Fruit fly (Drosophila melanogaster) whole organism, embryonic: ENCODE results near the gene Ent3.

ENCODE experiments used
- Adf1 ChIP-seq: fragments of 200-800 bp; sonication (Bioruptor generic); IDR thresholded peaks from 2 replicates; pipeline ENCODE4 v1.3.6; 2022; ENCODE audit warnings: missing biosample characterization, missing genetic modification characterization
- Atf6 ChIP-seq: fragments of 200-800 bp; sonication (Bioruptor generic); IDR thresholded peaks from 2 replicates; pipeline ENCODE4 v1.3.6; 2022; ENCODE audit warnings: missing biosample characterization, missing genetic modification characterization
- BEAF-32 ChIP-seq: fragments of 200-800 bp; sonication (Bioruptor generic); optimal IDR thresholded peaks from 3 replicates; lab custom pipeline; 2017; ENCODE audit warnings: missing biosample characterization, missing genetic modification characterization, mild to moderate bottlenecking, moderate library complexity, missing genetic modification reagents
- BtbVII ChIP-seq: fragments of 200-800 bp; sonication (Bioruptor generic); optimal IDR thresholded peaks from 3 replicates; lab custom pipeline; 2017; ENCODE audit warnings: missing biosample characterization, mild to moderate bottlenecking, missing genetic modification characterization
- CG10147 ChIP-seq: fragments of 200-800 bp; sonication (Bioruptor generic); optimal IDR thresholded peaks from 2 replicates; lab custom pipeline; 2019; ENCODE audit warnings: missing biosample characterization, mild to moderate bottlenecking, missing genetic modification characterization, moderate library complexity
- CG1024 ChIP-seq: fragments of 200-800 bp; sonication (Bioruptor generic); IDR thresholded peaks from 2 replicates; pipeline ENCODE4 v1.3.6; 2022; ENCODE audit warnings: missing biosample characterization, missing genetic modification characterization
- CG11398 ChIP-seq: fragments of 200-800 bp; sonication (Bioruptor generic); optimal IDR thresholded peaks from 2 replicates; lab custom pipeline; 2016; ENCODE audit warnings: missing biosample characterization, missing genetic modification characterization
- CG12391 ChIP-seq: fragments of 200-800 bp; sonication (Bioruptor generic); optimal IDR thresholded peaks from 3 replicates; lab custom pipeline; 2018; ENCODE audit warnings: missing biosample characterization, mild to moderate bottlenecking, missing genetic modification characterization, moderate library complexity
- CG13894 ChIP-seq: fragments of 200-800 bp; sonication (Bioruptor generic); optimal IDR thresholded peaks from 3 replicates; lab custom pipeline; 2018; ENCODE audit warnings: missing biosample characterization, mild to moderate bottlenecking, missing genetic modification characterization, moderate library complexity
- CG14965 ChIP-seq: fragments of 200-800 bp; sonication (Bioruptor generic); optimal IDR thresholded peaks from 2 replicates; lab custom pipeline; 2016; ENCODE audit warnings: missing biosample characterization, missing genetic modification characterization, borderline replicate concordance
- CG1603 ChIP-seq: fragments of 200-800 bp; sonication (Bioruptor generic); optimal IDR thresholded peaks from 2 replicates; lab custom pipeline; 2019; ENCODE audit warnings: missing biosample characterization, mild to moderate bottlenecking, missing genetic modification characterization, moderate library complexity
- CG18599 ChIP-seq: fragments of 200-800 bp; sonication (Bioruptor generic); optimal IDR thresholded peaks from 3 replicates; lab custom pipeline; 2017; ENCODE audit warnings: missing biosample characterization, missing genetic modification characterization, mild to moderate bottlenecking, moderate library complexity, missing genetic modification reagents
- CG2678 ChIP-seq: fragments of 200-800 bp; sonication (Bioruptor generic); optimal IDR thresholded peaks from 3 replicates; lab custom pipeline; 2019; ENCODE audit warnings: missing biosample characterization, mild to moderate bottlenecking, missing genetic modification characterization, moderate library complexity
- CG3995 ChIP-seq: fragments of 200-800 bp; sonication (Bioruptor generic); optimal IDR thresholded peaks from 3 replicates; lab custom pipeline; 2016; ENCODE audit warnings: missing biosample characterization, missing genetic modification characterization
- CG4282 ChIP-seq: fragments of 200-800 bp; sonication (Bioruptor generic); optimal IDR thresholded peaks from 2 replicates; lab custom pipeline; 2016; ENCODE audit warnings: missing biosample characterization, missing genetic modification characterization
- CG4360 ChIP-seq: fragments of 200-800 bp; sonication (Bioruptor generic); IDR thresholded peaks from 2 replicates; pipeline ENCODE4 v1.3.6; 2022; ENCODE audit warnings: missing biosample characterization, missing genetic modification characterization
- CG4854 ChIP-seq: fragments of 200-800 bp; sonication (Bioruptor generic); optimal IDR thresholded peaks from 2 replicates; lab custom pipeline; 2016; ENCODE audit warnings: missing biosample characterization, missing genetic modification characterization, inconsistent platforms
- CG6813 ChIP-seq: fragments of 200-800 bp; sonication (Bioruptor generic); optimal IDR thresholded peaks from 2 replicates; lab custom pipeline; 2017; ENCODE audit warnings: missing biosample characterization, missing genetic modification characterization, mild to moderate bottlenecking, moderate library complexity, missing genetic modification reagents
- CG8944 ChIP-seq: fragments of 200-800 bp; sonication (Bioruptor generic); optimal IDR thresholded peaks from 3 replicates; lab custom pipeline; 2016; ENCODE audit warnings: missing biosample characterization, missing genetic modification characterization
- CG9817 ChIP-seq: fragments of 200-800 bp; sonication (Bioruptor generic); optimal IDR thresholded peaks from 2 replicates; lab custom pipeline; 2018; ENCODE audit warnings: missing biosample characterization, mild to moderate bottlenecking, missing genetic modification characterization, moderate library complexity
- Dip2 ChIP-seq: fragments of 200-800 bp; sonication (Bioruptor generic); IDR thresholded peaks from 2 replicates; pipeline ENCODE4 v1.3.6; 2022; ENCODE audit warnings: missing biosample characterization, missing genetic modification characterization
- Gsc ChIP-seq: fragments of 200-800 bp; sonication (Bioruptor generic); IDR thresholded peaks from 2 replicates; pipeline ENCODE4 v1.3.6; 2022; ENCODE audit warnings: missing biosample characterization, missing genetic modification characterization
- Hmr ChIP-seq: fragments of 200-800 bp; sonication (Bioruptor generic); optimal IDR thresholded peaks from 3 replicates; lab custom pipeline; 2017; ENCODE audit warnings: mild to moderate bottlenecking, missing biosample characterization, missing genetic modification reagents, missing genetic modification characterization
- Lim3 ChIP-seq: fragments of 200-800 bp; sonication (Bioruptor generic); IDR thresholded peaks from 2 replicates; pipeline ENCODE4 v1.3.6; 2022; ENCODE audit warnings: missing biosample characterization, missing genetic modification characterization
- NC2α ChIP-seq: fragments of 200-800 bp; sonication (Bioruptor generic); optimal IDR thresholded peaks from 2 replicates; lab custom pipeline; 2016; ENCODE audit warnings: missing biosample characterization, missing genetic modification characterization
- Pdp1 ChIP-seq, 2 experiments: fragments of 200-800 bp; sonication (Bioruptor generic); optimal IDR thresholded peaks; 3 replicates each; lab custom pipeline; 2016; ENCODE audit warnings: missing biosample characterization in 2 of 2, missing genetic modification characterization in 2 of 2, mild to moderate bottlenecking in 1 of 2, moderate library complexity in 1 of 2
- Poxn ChIP-seq: fragments of 200-800 bp; sonication (Bioruptor generic); IDR thresholded peaks from 2 replicates; pipeline ENCODE4 v1.3.6; 2022; ENCODE audit warnings: missing biosample characterization, missing genetic modification characterization
- Rfx ChIP-seq: fragments of 200-800 bp; sonication (Bioruptor generic); IDR thresholded peaks from 2 replicates; pipeline ENCODE4 v1.3.6; 2022; ENCODE audit warnings: missing biosample characterization, missing genetic modification characterization
- Xrp1 ChIP-seq: fragments of 200-800 bp; sonication (Bioruptor generic); IDR thresholded peaks from 2 replicates; pipeline ENCODE4 v1.3.6; 2022; ENCODE audit warnings: missing biosample characterization, missing genetic modification characterization
- YL-1 ChIP-seq: fragments of 200-800 bp; sonication (Bioruptor generic); optimal IDR thresholded peaks from 3 replicates; lab custom pipeline; 2017; ENCODE audit warnings: missing biosample characterization, mild to moderate bottlenecking, missing genetic modification characterization
- abd-A ChIP-seq: fragments of 200-800 bp; sonication (Bioruptor generic); optimal IDR thresholded peaks from 3 replicates; lab custom pipeline; 2019; ENCODE audit warnings: missing biosample characterization, mild to moderate bottlenecking, missing genetic modification characterization, moderate library complexity
- bab2 ChIP-seq: fragments of 200-800 bp; sonication (Bioruptor generic); optimal IDR thresholded peaks from 2 replicates; lab custom pipeline; 2016; ENCODE audit warnings: missing biosample characterization, missing genetic modification characterization
- br ChIP-seq: fragments of >200 bp; optimal IDR thresholded peaks from 2 replicates; lab custom pipeline; 2017
- chm ChIP-seq: fragments of 200-800 bp; sonication (Bioruptor generic); IDR thresholded peaks from 2 replicates; pipeline ENCODE4 v1.3.6; 2022; ENCODE audit warnings: missing biosample characterization, missing genetic modification characterization
- ci ChIP-seq: fragments of 200-800 bp; sonication (Bioruptor generic); IDR thresholded peaks from 3 replicates; pipeline ENCODE4 v1.3.6; 2022; ENCODE audit warnings: missing biosample characterization, missing genetic modification characterization
- crol ChIP-seq: fragments of 200-800 bp; sonication (Bioruptor generic); IDR thresholded peaks from 2 replicates; pipeline ENCODE4 v1.3.6; 2022; ENCODE audit warnings: missing biosample characterization, missing genetic modification characterization
- ftz-f1 ChIP-seq: fragments of 200-800 bp; sonication (Bioruptor generic); optimal IDR thresholded peaks from 2 replicates; lab custom pipeline; 2016; ENCODE audit warnings: missing biosample characterization, missing genetic modification characterization
- gcm ChIP-seq: fragments of 200-800 bp; sonication (Bioruptor generic); optimal IDR thresholded peaks from 2 replicates; lab custom pipeline; 2019; ENCODE audit warnings: missing biosample characterization, mild to moderate bottlenecking, missing genetic modification characterization, moderate library complexity
- kay ChIP-seq: fragments of 200-800 bp; sonication (Bioruptor generic); optimal IDR thresholded peaks from 2 replicates; lab custom pipeline; 2016; ENCODE audit warnings: missing biosample characterization, missing genetic modification characterization
- mirr ChIP-seq: fragments of 200-800 bp; sonication (Bioruptor generic); optimal IDR thresholded peaks from 3 replicates; lab custom pipeline; 2018; ENCODE audit warnings: missing biosample characterization, mild to moderate bottlenecking, missing genetic modification characterization
- oc ChIP-seq: fragments of 200-800 bp; sonication (Bioruptor generic); optimal IDR thresholded peaks from 2 replicates; lab custom pipeline; 2018; ENCODE audit warnings: missing biosample characterization, mild to moderate bottlenecking, missing genetic modification characterization, moderate library complexity
- p53 ChIP-seq: fragments of 200-800 bp; sonication (Bioruptor generic); optimal IDR thresholded peaks from 2 replicates; lab custom pipeline; 2016; ENCODE audit warnings: missing biosample characterization, missing genetic modification characterization
- pan ChIP-seq, 4 experiments: fragments of >200 bp in 3 of 4; fragments of 200-800 bp in 1 of 4; sonication (Bioruptor generic) in 1 of 4; optimal IDR thresholded peaks in 3 of 4; IDR thresholded peaks in 1 of 4; 2 replicates each; pipeline versions ENCODE4 v1.3.6 to Lab custom; 2017 to 2022; ENCODE audit warnings: missing biosample characterization in 2 of 4, missing genetic modification characterization in 2 of 4, mixed read lengths in 1 of 4
- sd ChIP-seq: fragments of 200-800 bp; sonication (Bioruptor generic); optimal IDR thresholded peaks from 3 replicates; lab custom pipeline; 2018; ENCODE audit warnings: missing biosample characterization, mild to moderate bottlenecking, missing genetic modification characterization, moderate library complexity
- sens ChIP-seq: fragments of 200-800 bp; sonication (Bioruptor generic); peaks from one replicate; lab custom pipeline; 2016; ENCODE audit warnings: missing biosample characterization, missing genetic modification characterization
- slp2 ChIP-seq: fragments of 200-800 bp; sonication (Bioruptor generic); optimal IDR thresholded peaks from 2 replicates; lab custom pipeline; 2016; ENCODE audit warnings: missing biosample characterization, missing genetic modification characterization
- tio ChIP-seq: fragments of 200-800 bp; sonication (Bioruptor generic); optimal IDR thresholded peaks from 2 replicates; lab custom pipeline; 2017; ENCODE audit warnings: missing biosample characterization, missing genetic modification characterization, inconsistent platforms
- unpg ChIP-seq: fragments of 200-800 bp; sonication (Bioruptor generic); optimal IDR thresholded peaks from 3 replicates; lab custom pipeline; 2018; ENCODE audit warnings: missing biosample characterization, mild to moderate bottlenecking, missing genetic modification characterization, moderate library complexity
- yki ChIP-seq: fragments of >200 bp; optimal IDR thresholded peaks from 3 replicates; lab custom pipeline; 2018
- zfh2 ChIP-seq: fragments of 200-800 bp; sonication (Bioruptor generic); optimal IDR thresholded peaks from 2 replicates; lab custom pipeline; 2016; ENCODE audit warnings: missing biosample characterization, missing genetic modification characterization

Gene Ent3

DNA sequence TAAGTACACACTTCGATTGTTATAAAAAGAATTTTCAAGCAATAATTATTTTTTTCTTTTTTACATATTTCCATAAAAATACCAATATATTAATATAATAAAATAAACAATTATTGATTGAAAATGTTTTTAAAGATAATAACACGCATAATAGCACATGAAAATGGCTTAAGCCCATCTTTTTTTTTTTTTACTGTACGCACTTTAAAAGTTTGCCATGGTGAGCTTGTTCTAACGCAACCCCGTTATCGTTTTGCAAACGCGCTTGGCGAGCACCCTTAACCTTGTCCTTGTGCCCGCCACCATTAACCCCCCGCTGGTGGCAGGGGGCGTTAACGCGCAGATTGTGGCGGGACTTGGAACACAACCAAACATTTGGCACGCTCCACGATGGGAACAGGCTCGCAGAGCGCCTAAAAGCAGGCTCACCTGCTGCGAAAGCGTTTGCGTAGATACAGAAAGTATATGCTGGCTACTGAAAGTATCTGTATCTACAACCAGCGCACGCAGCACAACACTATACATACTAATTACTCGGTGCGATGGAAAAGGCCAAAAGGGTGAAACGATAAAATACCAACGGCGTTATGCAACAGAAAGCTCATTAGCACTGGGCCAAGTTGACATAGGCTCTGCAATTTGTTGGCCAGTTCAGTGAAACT, 19.5 kb upstream of the Ent3 start (continued):
- TF ChIP-seq Xrp1 (0 out of 2 replicates have a peak, but pooled peaks have one; percentile 12), p53 (GFP tag; lab: Kevin White, UChicago) (no peak), Dip2 (GFP tag; lab: Robert Waterston, UW) (no peak), zfh2 (GFP tag; lab: Kevin White, UChicago) (no peak), oc (tag; lab: Kevin White, UChicago) (peak; percentile 38), Lim3 (GFP tag; lab: Robert Waterston, UW) (no peak), BtbVII (GFP tag; lab: Kevin White, UChicago) (peak; percentile 60), br (no peak), YL-1 (no peak), BEAF-32 (GFP tag; lab: Kevin White, UChicago) (no peak), sd (tag; lab: Kevin White, UChicago) (peak; percentile 90), yki (lab: Kevin White, UChicago) (no peak), Rfx (GFP tag; lab: Robert Waterston, UW) (0 out of 2 replicates have a peak, but pooled peaks have one; percentile 32), NC2α (GFP tag; lab: Kevin White, UChicago) (no peak), pan (optimal IDR thresholded peaks at IDR 0.05; lab: Kevin White, UChicago) (no peak), pan (GFP tag; optimal IDR thresholded peaks at IDR 0.05 in 1 of 2, IDR thresholded peaks at IDR 0.05 in 1 of 2) (no peak), slp2 (no peak), Hmr (GFP tag; lab: Kevin White, UChicago) (no peak), ci (peak; percentile 57; the same call in 2 of the 3 replicates), Atf6 (GFP tag; lab: Robert Waterston, UW) (peak; percentile 46; the same call in 1 of the 2 replicates), Poxn (GFP tag; lab: Robert Waterston, UW) (no peak), Adf1 (GFP tag; lab: Robert Waterston, UW) (peak; percentile 33; the same call in 1 of the 2 replicates), unpg (GFP tag; lab: Kevin White, UChicago) (no peak), CG2678 (tag; lab: Kevin White, UChicago) (no peak), CG1603 (no peak), bab2 (GFP tag; lab: Kevin White, UChicago) (no peak), chm (GFP tag; lab: Robert Waterston, UW) (0 out of 2 replicates have a peak, but pooled peaks have one; percentile 61), CG9817 (tag; lab: Kevin White, UChicago) (no peak), tio (no peak), CG4360 (0 out of 2 replicates have a peak, but pooled peaks have one; percentile 40), ftz-f1 (peak; percentile 77), CG1024 (GFP tag; lab: Robert Waterston, UW) (no peak), gcm (GFP tag; lab: Kevin White, UChicago) (no peak), Pdp1 (GFP tag; optimal IDR thresholded peaks at IDR 0.05; lab: Kevin White, UChicago) (peak in 1 of 2 experiments; percentile 97), CG4854 (GFP tag; lab: Kevin White, UChicago) (no peak), CG12391 (tag; lab: Kevin White, UChicago) (peak; percentile 4), CG4282 (GFP tag; lab: Kevin White, UChicago) (no peak), mirr (GFP tag; lab: Kevin White, UChicago) (peak; percentile 75), abd-A (tag; lab: Kevin White, UChicago) (peak; percentile 98), kay (GFP tag; lab: Kevin White, UChicago) (no peak), CG14965 (GFP tag; lab: Kevin White, UChicago) (no peak), CG13894 (tag; lab: Kevin White, UChicago) (peak; percentile 41), CG11398 (GFP tag; lab: Kevin White, UChicago) (no peak), crol (peak; percentile 54; the same call in 1 of the 2 replicates), CG18599 (GFP tag; lab: Kevin White, UChicago) (peak; percentile 33), CG8944 (GFP tag; lab: Kevin White, UChicago) (no peak), sens (no peak), CG10147 (no peak), Gsc (no peak), CG3995 (GFP tag; lab: Kevin White, UChicago) (no peak), CG6813 (GFP tag; lab: Kevin White, UChicago) (no peak)
